Fruit fly (Drosophila melanogaster) whole organism, prepupa: ENCODE results near the gene CG13855.
A peak's percentile ranks its signal among the peaks of the same experiment; 100 is the strongest.

Experiments used
- CG11294 ChIP-seq: fragments of 200-800 bp; sonication (Bioruptor generic); IDR thresholded peaks from 2 replicates; pipeline ENCODE4 v1.3.6; 2022; ENCODE audit warnings: missing biosample characterization, missing genetic modification characterization
- CG1621 ChIP-seq: fragments of 200-800 bp; sonication (Bioruptor generic); optimal IDR thresholded peaks from 3 replicates; lab custom pipeline; 2018; ENCODE audit warnings: missing biosample characterization, mild to moderate bottlenecking, missing genetic modification characterization
- CG16779 ChIP-seq: fragments of 200-800 bp; sonication (Bioruptor generic); optimal IDR thresholded peaks from 3 replicates; lab custom pipeline; 2017; ENCODE audit warnings: missing biosample characterization, mild to moderate bottlenecking, missing genetic modification characterization
- CG31627 ChIP-seq: fragments of 200-800 bp; sonication (Bioruptor generic); optimal IDR thresholded peaks from 3 replicates; lab custom pipeline; 2016; ENCODE audit warnings: missing biosample characterization, missing genetic modification characterization
- CG34406 ChIP-seq: fragments of 200-800 bp; sonication (Bioruptor generic); optimal IDR thresholded peaks from 3 replicates; lab custom pipeline; 2016; ENCODE audit warnings: missing biosample characterization, missing genetic modification characterization
- Lpt ChIP-seq: fragments of 200-800 bp; sonication (Bioruptor generic); optimal IDR thresholded peaks from 3 replicates; lab custom pipeline; 2016; ENCODE audit warnings: missing biosample characterization, missing genetic modification characterization
- OdsH ChIP-seq: fragments of 200-800 bp; sonication (Bioruptor generic); optimal IDR thresholded peaks from 3 replicates; lab custom pipeline; 2016; ENCODE audit warnings: missing biosample characterization, missing genetic modification characterization
- spab ChIP-seq: fragments of 200-800 bp; sonication (Bioruptor generic); optimal IDR thresholded peaks from 2 replicates; lab custom pipeline; 2017; ENCODE audit warnings: missing biosample characterization, mild to moderate bottlenecking, missing genetic modification characterization, missing genetic modification reagents
- svp ChIP-seq: fragments of 200-800 bp; sonication (Bioruptor generic); peaks from one replicate; lab custom pipeline; 2016; ENCODE audit warnings: missing biosample characterization, missing genetic modification characterization

- no peak for TF ChIP-seq CG34406 (GFP tag; lab: Kevin White, UChicago)
- TF ChIP-seq OdsH, result peak; percentile 45
- peak; percentile 52 for TF ChIP-seq CG1621 (tag; lab: Kevin White, UChicago)
- no peak for TF ChIP-seq Lpt (GFP tag; lab: Kevin White, UChicago)
- TF ChIP-seq svp (GFP tag; lab: Kevin White, UChicago), result peak; percentile 57
- TF ChIP-seq CG11294 (GFP tag; lab: Robert Waterston, UW), result no peak
- peak; percentile 1 for TF ChIP-seq CG31627
- TF ChIP-seq CG16779 (tag; lab: Kevin White, UChicago), result no peak
- TF ChIP-seq spab (GFP tag; lab: Kevin White, UChicago), result no peak
Observed at dm6 chr3R:22367126-22368076, 38.3 kb upstream of the CG13855 start, which contains the start of the genes Polr3F and PyK.
